Worm (Caenorhabditis elegans) whole organism, L4 larva: ENCODE data around the gene Y42H9B.3.

Experiments
- D1046.2 ChIP-seq: fragments of 200-800 bp; sonication (Bioruptor generic); IDR thresholded peaks from 2 replicates; pipeline ENCODE4 v1.3.6; 2022; ENCODE audit warnings: missing genetic modification characterization, missing compliant biosample characterization
- F26F4.8 ChIP-seq: fragments of 200-800 bp; sonication (Bioruptor generic); conservative IDR thresholded peaks from 2 replicates; pipeline ENCODE4 v1.3.6; 2022; ENCODE audit warnings: missing genetic modification characterization, missing compliant biosample characterization
- F49E8.2 ChIP-seq: sonication (generic microtip); optimal IDR thresholded peaks from 2 replicates; lab custom pipeline; 2016; ENCODE audit warnings: missing compliant biosample characterization, mild to moderate bottlenecking, missing genetic modification characterization, borderline replicate concordance
- Y48G9A.11 ChIP-seq: fragments of 200-800 bp; sonication (Bioruptor generic); IDR thresholded peaks from 2 replicates; pipeline ENCODE4 v1.3.6; 2022; ENCODE audit warnings: missing genetic modification reagents, missing genetic modification characterization, missing compliant biosample characterization
- aha-1 ChIP-seq: fragments of 150-350 bp; peaks from one replicate; lab custom pipeline; 2014; ENCODE audit warnings: missing biosample characterization, missing genetic modification characterization
- aly-2 ChIP-seq: sonication (generic microtip); optimal IDR thresholded peaks from 2 replicates; lab custom pipeline; 2018; ENCODE audit warnings: missing biosample characterization, missing genetic modification characterization
- ceh-32 ChIP-seq: sonication (generic microtip); optimal IDR thresholded peaks from 2 replicates; lab custom pipeline; 2016; ENCODE audit warnings: mild to moderate bottlenecking, missing genetic modification characterization, missing compliant biosample characterization; ENCODE audit not compliant: poor library complexity
- ces-1 ChIP-seq: fragments of 150-350 bp; sonication (generic microtip); optimal IDR thresholded peaks from 4 replicates; lab custom pipeline; 2014; ENCODE audit warnings: missing biosample characterization, missing genetic modification reagents, missing genetic modification characterization
- cey-2 ChIP-seq: sonication (generic microtip); optimal IDR thresholded peaks from 3 replicates; lab custom pipeline; 2017; ENCODE audit warnings: missing genetic modification characterization, mild to moderate bottlenecking, missing compliant biosample characterization, antibody characterized with exemption, borderline replicate concordance; ENCODE audit not compliant: insufficient read depth
- ctbp-1 ChIP-seq: fragments of 200-800 bp; sonication (Bioruptor generic); IDR thresholded peaks from 2 replicates; pipeline ENCODE4 v1.3.6; 2022; ENCODE audit warnings: missing genetic modification reagents, missing genetic modification characterization, missing compliant biosample characterization
- daf-16 ChIP-seq, 3 experiments: sonication (generic microtip); optimal IDR thresholded peaks; 2 replicates each; lab custom pipeline; 2016 to 2017; ENCODE audit warnings: missing genetic modification characterization in 3 of 3, missing genetic modification reagents in 3 of 3, mild to moderate bottlenecking in 2 of 3, missing compliant biosample characterization in 2 of 3, missing biosample characterization in 1 of 3, moderate library complexity in 1 of 3
- daf-8 ChIP-seq: fragments of 200-800 bp; sonication (Bioruptor generic); IDR thresholded peaks from 2 replicates; pipeline ENCODE4 v1.3.6; 2022; ENCODE audit warnings: missing genetic modification characterization, missing compliant biosample characterization
- dmd-6 ChIP-seq: fragments of 200-800 bp; sonication (Bioruptor generic); IDR thresholded peaks from 2 replicates; pipeline ENCODE4 v1.3.6; 2022; ENCODE audit warnings: missing genetic modification reagents, missing genetic modification characterization, missing compliant biosample characterization
- dpl-1 ChIP-seq: fragments of 150-350 bp; optimal IDR thresholded peaks from 2 replicates; lab custom pipeline; 2014; ENCODE audit warnings: missing biosample characterization, missing genetic modification reagents, missing genetic modification characterization
- dve-1 ChIP-seq: sonication (generic microtip); optimal IDR thresholded peaks from 2 replicates; lab custom pipeline; 2017; ENCODE audit warnings: antibody characterized with exemption, mild to moderate bottlenecking, missing genetic modification characterization, missing compliant biosample characterization; ENCODE audit not compliant: insufficient read depth
- fkh-10 ChIP-seq: fragments of 150-350 bp; optimal IDR thresholded peaks from 2 replicates; lab custom pipeline; 2014; ENCODE audit warnings: missing biosample characterization, missing genetic modification reagents, missing genetic modification characterization
- fos-1 ChIP-seq: fragments of 150-350 bp; optimal IDR thresholded peaks from 2 replicates; lab custom pipeline; 2014; ENCODE audit warnings: missing biosample characterization, missing genetic modification characterization
- hlh-30 ChIP-seq: sonication (generic microtip); optimal IDR thresholded peaks from 2 replicates; lab custom pipeline; 2017; ENCODE audit warnings: antibody characterized with exemption, mild to moderate bottlenecking, missing genetic modification characterization, missing compliant biosample characterization; ENCODE audit not compliant: insufficient read depth
- lin-1 ChIP-seq: fragments of 200-800 bp; sonication (Bioruptor generic); IDR thresholded peaks from 2 replicates; pipeline ENCODE4 v1.3.6; 2022; ENCODE audit warnings: missing genetic modification reagents, missing genetic modification characterization, missing compliant biosample characterization
- lin-39 ChIP-seq: fragments of 150-350 bp; optimal IDR thresholded peaks from 2 replicates; lab custom pipeline; 2014; ENCODE audit warnings: missing biosample characterization, missing genetic modification reagents, missing genetic modification characterization
- lsy-2 ChIP-seq, 2 experiments: fragments of 150-350 bp in 1 of 2; sonication (generic microtip) in 1 of 2; optimal IDR thresholded peaks; 2 replicates each; lab custom pipeline; 2014 to 2017; ENCODE audit warnings: missing biosample characterization in 2 of 2, missing genetic modification characterization in 2 of 2
- madf-5 ChIP-seq, 2 experiments: fragments of 200-800 bp; sonication (Bioruptor generic); IDR thresholded peaks; 2 replicates each; pipeline ENCODE4 v1.3.6; 2022; ENCODE audit warnings: missing compliant biosample characterization in 2 of 2, missing genetic modification characterization in 2 of 2
- madf-9 ChIP-seq: fragments of 200-800 bp; sonication (Bioruptor generic); conservative IDR thresholded peaks from 2 replicates; pipeline ENCODE4 v1.3.6; 2022; ENCODE audit warnings: missing genetic modification reagents, missing genetic modification characterization, missing compliant biosample characterization
- mdl-1 ChIP-seq, 2 experiments: fragments of 150-350 bp in 1 of 2; sonication (generic microtip) in 1 of 2; optimal IDR thresholded peaks; 2 replicates each; lab custom pipeline; 2014 to 2017; ENCODE audit warnings: missing biosample characterization in 2 of 2, missing genetic modification characterization in 2 of 2
- mep-1 ChIP-seq: fragments of 150-350 bp; sonication (generic microtip); optimal IDR thresholded peaks from 3 replicates; lab custom pipeline; 2014; ENCODE audit warnings: missing biosample characterization, missing genetic modification characterization
- mes-2 ChIP-seq: sonication (generic microtip); optimal IDR thresholded peaks from 2 replicates; lab custom pipeline; 2016; ENCODE audit warnings: missing genotype, mild to moderate bottlenecking, missing genetic modification characterization, missing compliant biosample characterization; ENCODE audit not compliant: poor library complexity, severe bottlenecking
- mxl-2 ChIP-seq: fragments of 200-800 bp; sonication (Bioruptor generic); conservative IDR thresholded peaks from 2 replicates; pipeline ENCODE4 v1.3.6; 2022; ENCODE audit warnings: missing genetic modification reagents, missing genetic modification characterization, missing compliant biosample characterization
- mxl-3 ChIP-seq: fragments of 200-800 bp; sonication (Bioruptor generic); optimal IDR thresholded peaks from 2 replicates; lab custom pipeline; 2018; ENCODE audit warnings: mild to moderate bottlenecking, missing genetic modification characterization, missing compliant biosample characterization
- nhr-10 ChIP-seq: fragments of 150-350 bp; optimal IDR thresholded peaks from 2 replicates; lab custom pipeline; 2014; ENCODE audit warnings: missing biosample characterization, missing genetic modification characterization
- nhr-102 ChIP-seq: sonication (generic microtip); optimal IDR thresholded peaks from 2 replicates; lab custom pipeline; 2016; ENCODE audit warnings: mild to moderate bottlenecking, missing genetic modification characterization, moderate library complexity, missing compliant biosample characterization
- nhr-237 ChIP-seq: sonication (generic microtip); optimal IDR thresholded peaks from 2 replicates; lab custom pipeline; 2017; ENCODE audit warnings: missing biosample characterization, missing genetic modification characterization
- nhr-25 ChIP-seq: sonication (generic microtip); optimal IDR thresholded peaks from 2 replicates; lab custom pipeline; 2017; ENCODE audit warnings: missing genetic modification characterization, mild to moderate bottlenecking, missing compliant biosample characterization, antibody characterized with exemption, moderate library complexity, borderline replicate concordance; ENCODE audit not compliant: insufficient read depth
- nhr-28 ChIP-seq: fragments of 150-350 bp; optimal IDR thresholded peaks from 2 replicates; lab custom pipeline; 2014; ENCODE audit warnings: missing biosample characterization, missing genetic modification characterization
- nhr-42 ChIP-seq: fragments of 200-800 bp; sonication (Bioruptor generic); IDR thresholded peaks from 2 replicates; pipeline ENCODE4 v1.3.6; 2022; ENCODE audit warnings: missing genetic modification characterization, missing compliant biosample characterization
- nhr-6 ChIP-seq: fragments of 150-350 bp; optimal IDR thresholded peaks from 2 replicates; lab custom pipeline; 2014; ENCODE audit warnings: missing biosample characterization, missing genetic modification characterization
- nhr-77 ChIP-seq: fragments of 150-350 bp; optimal IDR thresholded peaks from 2 replicates; lab custom pipeline; 2014; ENCODE audit warnings: missing biosample characterization, missing genetic modification characterization
- pqm-1 ChIP-seq: sonication (generic microtip); optimal IDR thresholded peaks from 2 replicates; lab custom pipeline; 2017; ENCODE audit warnings: missing biosample characterization, missing genetic modification characterization
- rbr-2 ChIP-seq: sonication (generic microtip); optimal IDR thresholded peaks from 2 replicates; lab custom pipeline; 2016; ENCODE audit warnings: missing genotype, missing genetic modification characterization, missing compliant biosample characterization
- set-16 ChIP-seq: fragments of 200-800 bp; sonication (Bioruptor generic); IDR thresholded peaks from 2 replicates; pipeline ENCODE4 v1.3.6; 2022; ENCODE audit warnings: missing genetic modification reagents, missing genetic modification characterization, missing compliant biosample characterization
- skn-1 ChIP-seq: fragments of 150-350 bp; optimal IDR thresholded peaks from 2 replicates; lab custom pipeline; 2014; ENCODE audit warnings: missing biosample characterization, missing genetic modification characterization
- snpc-4 ChIP-seq: fragments of 150-350 bp; optimal IDR thresholded peaks from 2 replicates; lab custom pipeline; 2014; ENCODE audit warnings: missing biosample characterization, missing genetic modification characterization
- unc-39 ChIP-seq: sonication (generic microtip); optimal IDR thresholded peaks from 2 replicates; lab custom pipeline; 2017; ENCODE audit warnings: missing biosample characterization, missing genetic modification characterization
- unc-62 ChIP-seq, 3 experiments: fragments of 150-350 bp in 1 of 3; sonication (generic microtip); optimal IDR thresholded peaks in 2 of 3; peaks in 1 of 3; 1 replicate in 1 of 3; 2 replicates in 2 of 3; lab custom pipeline; 2014 to 2017; ENCODE audit warnings: missing biosample characterization in 3 of 3, missing genetic modification characterization in 3 of 3, missing genetic modification reagents in 3 of 3, missing genotype in 1 of 3
- zfp-2 ChIP-seq: sonication (generic microtip); optimal IDR thresholded peaks from 2 replicates; lab custom pipeline; 2016; ENCODE audit warnings: mild to moderate bottlenecking, missing genetic modification characterization, missing compliant biosample characterization
- ztf-11 ChIP-seq: fragments of 150-350 bp; optimal IDR thresholded peaks from 2 replicates; lab custom pipeline; 2014; ENCODE audit warnings: missing biosample characterization, missing genetic modification characterization

Gene Y42H9B.3

DNA sequence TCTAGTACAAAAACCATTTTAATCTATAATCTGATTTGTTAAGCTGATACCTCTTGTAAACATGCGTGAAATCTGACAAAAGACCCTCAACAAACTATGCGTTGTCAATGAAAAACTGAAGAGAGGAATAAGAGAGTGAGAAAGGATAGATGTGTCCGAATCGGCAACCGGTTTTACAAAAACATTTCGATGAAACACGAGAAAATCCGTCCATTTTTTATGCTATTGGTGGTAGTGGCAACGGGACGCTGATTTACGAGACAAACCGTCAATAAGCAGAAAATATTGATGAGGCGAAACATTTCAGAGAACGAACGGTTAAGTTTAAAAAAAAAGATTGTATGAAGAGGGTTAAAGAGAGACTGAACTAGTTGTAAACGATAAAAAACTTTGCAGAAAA, 29.8 kb upstream of the Y42H9B.3 start (continued):
- TF ChIP-seq dpl-1 (GFP tag; lab: Kevin White, UChicago), result no peak
- TF ChIP-seq aly-2, result no peak
- TF ChIP-seq daf-16 (GFP tag; optimal IDR thresholded peaks at IDR 0.05; lab: Kevin White, UChicago), result no peak
- no peak for TF ChIP-seq daf-16 (tag; optimal IDR thresholded peaks at IDR 0.05; lab: Kevin White, UChicago)
- no peak for TF ChIP-seq F26F4.8
- TF ChIP-seq madf-5 (GFP tag; IDR thresholded peaks at IDR 0.05; lab: Robert Waterston, UW), result no peak
- TF ChIP-seq nhr-102, result no peak
- no peak for TF ChIP-seq nhr-237 (tag; lab: Kevin White, UChicago)
- no peak for TF ChIP-seq rbr-2 (tag; lab: Kevin White, UChicago)
- TF ChIP-seq Y48G9A.11 (GFP tag; lab: Robert Waterston, UW), result no peak
- no peak for TF ChIP-seq mes-2
- no peak for TF ChIP-seq madf-9
- no peak for TF ChIP-seq nhr-6 (tag; lab: Kevin White, UChicago)
- no peak for TF ChIP-seq ztf-11 (tag; lab: Kevin White, UChicago)
- TF ChIP-seq ceh-32 (tag; lab: Kevin White, UChicago), result no peak
- no peak for TF ChIP-seq set-16 (GFP tag; lab: Robert Waterston, UW)

- TF ChIP-seq cey-2 (tag; lab: Kevin White, UChicago) (no peak), ces-1 (GFP tag; lab: Kevin White, UChicago) (no peak), zfp-2 (no peak), fkh-10 (peak; percentile 89), unc-39 (tag; lab: Kevin White, UChicago) (no peak), pqm-1 (tag; lab: Kevin White, UChicago) (no peak), fos-1 (tag; lab: Kevin White, UChicago) (no peak), daf-8 (GFP tag; lab: Robert Waterston, UW) (no peak), lsy-2 (tag; optimal IDR thresholded peaks at IDR 0.05; lab: Kevin White, UChicago) (peak in 1 of 2 experiments; percentile 26), mep-1 (tag; lab: Kevin White, UChicago) (peak; percentile 46), unc-62 (GFP tag; optimal IDR thresholded peaks at IDR 0.05 in 1 of 2; lab: Kevin White, UChicago) (peak in 1 of 2 experiments; percentile 92), unc-62 (tag; optimal IDR thresholded peaks at IDR 0.05; lab: Kevin White, UChicago) (no peak), nhr-237 (tag; lab: Kevin White, UChicago) (no peak), rbr-2 (tag; lab: Kevin White, UChicago) (peak; percentile 43), lin-39 (tag; lab: Kevin White, UChicago) (no peak), dve-1 (tag; lab: Kevin White, UChicago) (peak; percentile 11), mdl-1 (tag; optimal IDR thresholded peaks at IDR 0.05; lab: Kevin White, UChicago) (peak in 1 of 2 experiments; percentile 10), snpc-4 (tag; lab: Kevin White, UChicago) (no peak), ctbp-1 (peak; percentile 71; the same call in 1 of the 2 replicates), lin-1 (GFP tag; lab: Robert Waterston, UW) (no peak), mxl-3 (GFP tag; lab: Kevin White, UChicago) (no peak), aha-1 (tag; lab: Kevin White, UChicago) (peak; percentile 80), nhr-42 (GFP tag; lab: Robert Waterston, UW) (no peak)
- TF ChIP-seq, all 104 proteins: peak for 9
Observed at ce11 chrIV:8040610-8041317, 28.5 kb upstream of the Y42H9B.3 start.

DNA sequence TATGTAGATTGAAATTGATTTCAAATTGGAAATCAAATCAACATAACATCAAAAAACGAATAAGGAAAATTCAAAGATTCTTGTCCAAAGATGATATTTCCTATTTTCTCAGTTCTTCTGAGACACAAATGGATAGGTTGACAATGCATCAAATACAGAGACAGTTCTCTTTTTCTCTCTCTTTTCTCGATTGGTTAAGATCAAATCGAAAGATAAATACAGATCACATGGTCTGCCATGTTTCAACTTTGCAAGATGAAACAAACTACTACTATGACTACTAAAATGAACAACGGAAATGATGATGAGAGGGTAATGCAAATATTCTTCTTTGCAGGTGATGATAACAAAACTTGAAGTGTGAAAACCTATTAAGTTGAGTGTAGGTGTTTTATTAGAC, 24.3 kb upstream of the Y42H9B.3 start:
- peak; percentile 17 for TF ChIP-seq nhr-77 (tag; lab: Kevin White, UChicago)
- TF ChIP-seq hlh-30 (tag; lab: Kevin White, UChicago), result peak; percentile 10
- TF ChIP-seq nhr-25 (tag; lab: Kevin White, UChicago), result no peak
- TF ChIP-seq F49E8.2 (tag; lab: Kevin White, UChicago), result no peak
- TF ChIP-seq unc-62 (GFP tag; optimal IDR thresholded peaks at IDR 0.05 in 1 of 2; lab: Kevin White, UChicago), result peak in 1 of 2 experiments; percentile 73
- no peak for TF ChIP-seq unc-62 (tag; optimal IDR thresholded peaks at IDR 0.05; lab: Kevin White, UChicago)
- peak in 1 of 2 experiments; percentile 12 for TF ChIP-seq lsy-2 (tag; optimal IDR thresholded peaks at IDR 0.05; lab: Kevin White, UChicago)
- no peak for TF ChIP-seq nhr-10 (tag; lab: Kevin White, UChicago)
- TF ChIP-seq fos-1 (tag; lab: Kevin White, UChicago), result no peak
- TF ChIP-seq mxl-2 (GFP tag; lab: Robert Waterston, UW), result no peak
- peak; percentile 2 for TF ChIP-seq mxl-3 (GFP tag; lab: Kevin White, UChicago)
- peak; percentile 33; the same call in 1 of the 2 replicates for TF ChIP-seq dmd-6
- TF ChIP-seq aha-1 (tag; lab: Kevin White, UChicago), result no peak
- TF ChIP-seq skn-1 (tag; lab: Kevin White, UChicago), result no peak
- no peak for TF ChIP-seq D1046.2 (GFP tag; lab: Robert Waterston, UW)
- peak in 1 of 2 experiments; percentile 40 for TF ChIP-seq mdl-1 (tag; optimal IDR thresholded peaks at IDR 0.05; lab: Kevin White, UChicago)
- peak; percentile 34 for TF ChIP-seq mep-1 (tag; lab: Kevin White, UChicago)
- peak; percentile 77 for TF ChIP-seq nhr-28 (tag; lab: Kevin White, UChicago)
